Worm (Caenorhabditis elegans) whole organism, early embryonic: ENCODE data around the gene jmjd-5.

Source experiments
- B0310.2 ChIP-seq: sonication (generic microtip); optimal IDR thresholded peaks from 2 replicates; lab custom pipeline; 2016; ENCODE audit warnings: mild to moderate bottlenecking, missing genetic modification characterization, missing compliant biosample characterization
- ama-1 ChIP-seq: fragments of 150-350 bp; optimal IDR thresholded peaks from 2 replicates; lab custom pipeline; 2014
- ets-7 ChIP-seq: sonication (generic microtip); optimal IDR thresholded peaks from 2 replicates; lab custom pipeline; 2016; ENCODE audit warnings: missing genotype, missing genetic modification characterization, missing compliant biosample characterization
- flt-1 ChIP-seq: fragments of 200-800 bp; sonication (Bioruptor generic); IDR thresholded peaks from 2 replicates; pipeline ENCODE4 v1.3.6; 2022; ENCODE audit warnings: missing genetic modification characterization, missing compliant biosample characterization
- hmbx-1 ChIP-seq: sonication (generic microtip); optimal IDR thresholded peaks from 2 replicates; lab custom pipeline; 2016; ENCODE audit warnings: mild to moderate bottlenecking, missing genetic modification characterization, missing compliant biosample characterization
- scrt-1 ChIP-seq: fragments of 200-800 bp; sonication (Bioruptor generic); IDR thresholded peaks from 2 replicates; pipeline ENCODE4 v1.3.6; 2022; ENCODE audit warnings: missing genetic modification characterization, missing compliant biosample characterization
- tbx-11 ChIP-seq: fragments of 200-800 bp; sonication (Bioruptor generic); IDR thresholded peaks from 2 replicates; pipeline ENCODE4 v1.3.6; 2022; ENCODE audit warnings: missing genetic modification characterization, missing compliant biosample characterization

DNA sequence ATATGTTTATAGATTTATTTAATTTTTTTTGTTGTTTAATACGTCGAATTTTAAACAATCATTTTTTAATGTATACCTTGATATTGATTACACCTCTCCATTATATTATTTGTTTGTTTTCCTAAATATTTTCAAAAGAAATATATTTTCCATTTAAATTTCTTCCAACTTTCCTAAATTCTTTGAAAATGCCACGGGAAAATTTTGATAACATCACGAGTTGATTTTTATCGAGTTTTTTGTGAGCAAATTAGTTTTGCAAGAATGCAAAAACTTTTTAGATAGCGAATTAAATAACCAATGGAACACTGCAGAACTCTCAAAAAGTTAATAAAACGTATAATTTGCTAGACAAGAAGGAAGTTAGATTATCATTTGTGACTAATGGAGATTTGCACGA is 30.6 kb downstream of the jmjd-5 start, which contains the start of gene srg-42:
- TF ChIP-seq ama-1 (lab: Kevin White, UChicago), result no peak
- TF ChIP-seq tbx-11 (GFP tag; lab: Robert Waterston, UW), result no peak
- TF ChIP-seq scrt-1 (GFP tag; lab: Robert Waterston, UW), result no peak
- TF ChIP-seq B0310.2, result no peak
- TF ChIP-seq hmbx-1, result no peak
- TF ChIP-seq ets-7 (tag; lab: Kevin White, UChicago), result no peak
- TF ChIP-seq flt-1 (GFP tag; lab: Robert Waterston, UW), result no peak
